Worm (Caenorhabditis elegans) whole organism, midembryonic: ENCODE results near the gene T01H3.5.

Experiments used
- T22C8.4 ChIP-seq: fragments of 200-800 bp; sonication (Bioruptor generic); IDR thresholded peaks from 2 replicates; pipeline ENCODE4 v1.3.6; 2022; ENCODE audit warnings: missing genetic modification characterization, missing compliant biosample characterization
- cog-1 ChIP-seq: sonication (generic microtip); optimal IDR thresholded peaks from 2 replicates; lab custom pipeline; 2016; ENCODE audit warnings: missing genetic modification characterization, missing compliant biosample characterization
- flt-1 ChIP-seq: fragments of 200-800 bp; sonication (Bioruptor generic); IDR thresholded peaks from 2 replicates; pipeline ENCODE4 v1.3.6; 2022; ENCODE audit warnings: missing genetic modification characterization, missing compliant biosample characterization
- klf-2 ChIP-seq: fragments of 200-800 bp; sonication (Bioruptor generic); conservative IDR thresholded peaks from 2 replicates; pipeline ENCODE4 v1.3.6; 2022; ENCODE audit warnings: missing genetic modification reagents, missing genetic modification characterization, missing compliant biosample characterization
- med-1 ChIP-seq: sonication (generic microtip); optimal IDR thresholded peaks from 2 replicates; lab custom pipeline; 2017; ENCODE audit warnings: missing genetic modification characterization, mild to moderate bottlenecking, missing compliant biosample characterization, antibody characterized with exemption, missing genetic modification reagents; ENCODE audit not compliant: insufficient read depth
- ref-1 ChIP-seq: fragments of 200-800 bp; sonication (Bioruptor generic); conservative IDR thresholded peaks from 2 replicates; pipeline ENCODE4 v1.3.6; 2022; ENCODE audit warnings: missing genetic modification reagents, missing genetic modification characterization, missing compliant biosample characterization
- tab-1 ChIP-seq: fragments of 200-800 bp; sonication (Bioruptor generic); IDR thresholded peaks from 2 replicates; pipeline ENCODE4 v1.3.6; 2022; ENCODE audit warnings: missing genetic modification characterization, missing compliant biosample characterization
- ztf-23 ChIP-seq: fragments of 200-800 bp; sonication (Bioruptor generic); IDR thresholded peaks from 2 replicates; pipeline ENCODE4 v1.3.6; 2022; ENCODE audit warnings: missing genetic modification reagents, missing genetic modification characterization, missing compliant biosample characterization
- ztf-29 ChIP-seq: fragments of 200-800 bp; sonication (Bioruptor generic); IDR thresholded peaks from 2 replicates; pipeline ENCODE4 v1.3.6; 2022; ENCODE audit warnings: missing genetic modification reagents, missing genetic modification characterization, missing compliant biosample characterization

T01H3.5 gene

ce11 chrII:7864207-7864606, 15.2 kb upstream of the T01H3.5 start, which contains the start of gene ostb-1:
TSS of gene ostb-1 (plus strand) at chrII:7864507.
- TF ChIP-seq ztf-29 (GFP tag; lab: Robert Waterston, UW) = no peak
- TF ChIP-seq klf-2 (GFP tag; lab: Robert Waterston, UW) = no peak
- TF ChIP-seq cog-1 (tag; lab: Kevin White, UChicago) = no peak
- no peak for TF ChIP-seq tab-1 (GFP tag; lab: Robert Waterston, UW)
- no peak for TF ChIP-seq ztf-23 (GFP tag; lab: Robert Waterston, UW)
- TF ChIP-seq T22C8.4 = no peak
- no peak for TF ChIP-seq med-1 (GFP tag; lab: Kevin White, UChicago)
- TF ChIP-seq ref-1 (GFP tag; lab: Robert Waterston, UW) = no peak
- no peak for TF ChIP-seq flt-1 (GFP tag; lab: Robert Waterston, UW)

ce11 chrII:7864892-7865291, 14.5 kb upstream of the T01H3.5 start:
- no peak for TF ChIP-seq cog-1 (tag; lab: Kevin White, UChicago)
- no peak for TF ChIP-seq flt-1 (GFP tag; lab: Robert Waterston, UW)
- TF ChIP-seq klf-2 (GFP tag; lab: Robert Waterston, UW) = no peak
- no peak for TF ChIP-seq T22C8.4
- no peak for TF ChIP-seq ztf-29 (GFP tag; lab: Robert Waterston, UW)
- no peak for TF ChIP-seq ztf-23 (GFP tag; lab: Robert Waterston, UW)
- no peak for TF ChIP-seq med-1 (GFP tag; lab: Kevin White, UChicago)
- no peak for TF ChIP-seq tab-1 (GFP tag; lab: Robert Waterston, UW)
- TF ChIP-seq ref-1 (GFP tag; lab: Robert Waterston, UW) = no peak

- TF ChIP-seq T22C8.4 = no peak
- TF ChIP-seq cog-1 (tag; lab: Kevin White, UChicago) = no peak
- no peak for TF ChIP-seq ztf-23 (GFP tag; lab: Robert Waterston, UW)
- no peak for TF ChIP-seq ref-1 (GFP tag; lab: Robert Waterston, UW)
- no peak for TF ChIP-seq klf-2 (GFP tag; lab: Robert Waterston, UW)
These were observed 13.3 kb upstream of the T01H3.5 start for ce11 chrII:7866081-7866480.

ce11 chrII:7870062-7870461, 9.4 kb upstream of the T01H3.5 start, which contains the start of gene ztf-17:
TSS of gene ztf-17 (minus strand) at chrII:7870162.
- TF ChIP-seq tab-1 (GFP tag; lab: Robert Waterston, UW) = no peak
- no peak for TF ChIP-seq ztf-29 (GFP tag; lab: Robert Waterston, UW)
- TF ChIP-seq cog-1 (tag; lab: Kevin White, UChicago) = no peak
- TF ChIP-seq T22C8.4 = no peak
- TF ChIP-seq med-1 (GFP tag; lab: Kevin White, UChicago) = no peak
- no peak for TF ChIP-seq flt-1 (GFP tag; lab: Robert Waterston, UW)
- TF ChIP-seq ztf-23 (GFP tag; lab: Robert Waterston, UW) = no peak
- no peak for TF ChIP-seq klf-2 (GFP tag; lab: Robert Waterston, UW)
- no peak for TF ChIP-seq ref-1 (GFP tag; lab: Robert Waterston, UW)

ce11 chrII:7870632-7871031, 8.8 kb upstream of the T01H3.5 start:
- TF ChIP-seq tab-1 (GFP tag; lab: Robert Waterston, UW) = no peak
- TF ChIP-seq flt-1 (GFP tag; lab: Robert Waterston, UW) = 0 out of 2 replicates have a peak, but pooled peaks have one; percentile 20

ce11 chrII:7873843-7874372, 5.5 kb upstream of the T01H3.5 start, which contains the start of gene T01H3.3:
TSS of gene T01H3.3 (minus strand) at chrII:7873893.
- TF ChIP-seq klf-2 (GFP tag; lab: Robert Waterston, UW) (no peak), med-1 (GFP tag; lab: Kevin White, UChicago) (no peak), tab-1 (GFP tag; lab: Robert Waterston, UW) (no peak), T22C8.4 (no peak), ref-1 (GFP tag; lab: Robert Waterston, UW) (no peak), ztf-29 (GFP tag; lab: Robert Waterston, UW) (no peak), ztf-23 (GFP tag; lab: Robert Waterston, UW) (no peak)

- no peak for TF ChIP-seq ztf-29 (GFP tag; lab: Robert Waterston, UW)
- TF ChIP-seq klf-2 (GFP tag; lab: Robert Waterston, UW) = no peak
- no peak for TF ChIP-seq T22C8.4
- TF ChIP-seq flt-1 (GFP tag; lab: Robert Waterston, UW) = no peak
- no peak for TF ChIP-seq ztf-23 (GFP tag; lab: Robert Waterston, UW)
- TF ChIP-seq tab-1 (GFP tag; lab: Robert Waterston, UW) = no peak
- TF ChIP-seq ref-1 (GFP tag; lab: Robert Waterston, UW) = no peak
- TF ChIP-seq med-1 (GFP tag; lab: Kevin White, UChicago) = no peak
- no peak for TF ChIP-seq cog-1 (tag; lab: Kevin White, UChicago)
These were observed 1.5 kb upstream of the T01H3.5 start, which contains the start of gene T01H3.2 for ce11 chrII:7877744-7878468. TSS of gene T01H3.2 (minus strand) at chrII:7877994.

ce11 chrII:7880373-7880862, 1.0 kb downstream of the T01H3.5 start, which contains the start of gene perm-1:
TSS of gene perm-1 (plus strand) at chrII:7880812.
- TF ChIP-seq ztf-29 (GFP tag; lab: Robert Waterston, UW) = no peak
- no peak for TF ChIP-seq ref-1 (GFP tag; lab: Robert Waterston, UW)
- TF ChIP-seq klf-2 (GFP tag; lab: Robert Waterston, UW) = no peak
- no peak for TF ChIP-seq med-1 (GFP tag; lab: Kevin White, UChicago)
- no peak for TF ChIP-seq cog-1 (tag; lab: Kevin White, UChicago)
- no peak for TF ChIP-seq tab-1 (GFP tag; lab: Robert Waterston, UW)
- TF ChIP-seq ztf-23 (GFP tag; lab: Robert Waterston, UW) = no peak
- no peak for TF ChIP-seq T22C8.4
- no peak for TF ChIP-seq flt-1 (GFP tag; lab: Robert Waterston, UW)

ce11 chrII:7883163-7883562, 3.7 kb downstream of the T01H3.5 start:
- peak; percentile 66; the same call in 1 of the 2 replicates for TF ChIP-seq ztf-23 (GFP tag; lab: Robert Waterston, UW)
- peak; percentile 52; the same call in 1 of the 2 replicates for TF ChIP-seq klf-2 (GFP tag; lab: Robert Waterston, UW)
